Fruit fly (Drosophila melanogaster) whole organism, embryonic: ENCODE data around the gene Mrgn1.

Experiments
- Asciz ChIP-seq: fragments of 200-800 bp; sonication (Bioruptor generic); optimal IDR thresholded peaks from 2 replicates; lab custom pipeline; 2017; ENCODE audit warnings: missing biosample characterization, mild to moderate bottlenecking, missing genetic modification characterization, missing genetic modification reagents
- Atf-2 ChIP-seq: fragments of 200-800 bp; sonication (Bioruptor generic); optimal IDR thresholded peaks from 2 replicates; lab custom pipeline; 2016; ENCODE audit warnings: missing biosample characterization, missing genetic modification characterization
- Atf6 ChIP-seq: fragments of 200-800 bp; sonication (Bioruptor generic); IDR thresholded peaks from 2 replicates; pipeline ENCODE4 v1.3.6; 2022; ENCODE audit warnings: missing biosample characterization, missing genetic modification characterization
- B-H1 ChIP-seq: fragments of 200-800 bp; sonication (Bioruptor generic); IDR thresholded peaks from 3 replicates; pipeline ENCODE4 v1.3.6; 2022; ENCODE audit warnings: missing biosample characterization, missing genetic modification characterization
- BtbVII ChIP-seq: fragments of 200-800 bp; sonication (Bioruptor generic); optimal IDR thresholded peaks from 3 replicates; lab custom pipeline; 2017; ENCODE audit warnings: missing biosample characterization, mild to moderate bottlenecking, missing genetic modification characterization
- CG12155 ChIP-seq: fragments of 200-800 bp; sonication (Bioruptor generic); optimal IDR thresholded peaks from 3 replicates; lab custom pipeline; 2016; ENCODE audit warnings: missing biosample characterization, missing genetic modification characterization
- CG1233 ChIP-seq: fragments of 200-800 bp; sonication (Bioruptor generic); optimal IDR thresholded peaks from 4 replicates; lab custom pipeline; 2018; ENCODE audit warnings: missing biosample characterization, mild to moderate bottlenecking, missing genetic modification characterization
- CG13287 ChIP-seq: fragments of 200-800 bp; sonication (Bioruptor generic); IDR thresholded peaks from 2 replicates; pipeline ENCODE4 v1.3.6; 2022; ENCODE audit warnings: missing biosample characterization, missing genetic modification characterization; ENCODE audit not compliant: partially characterized antibody
- CG13296 ChIP-seq: fragments of 200-800 bp; sonication (Bioruptor generic); optimal IDR thresholded peaks from 3 replicates; lab custom pipeline; 2018; ENCODE audit warnings: missing biosample characterization, mild to moderate bottlenecking, missing genetic modification characterization
- CG13424 ChIP-seq: fragments of 200-800 bp; sonication (Bioruptor generic); optimal IDR thresholded peaks from 2 replicates; lab custom pipeline; 2019; ENCODE audit warnings: missing biosample characterization, mild to moderate bottlenecking, missing genetic modification characterization, moderate library complexity
- CG15269 ChIP-seq: fragments of 200-800 bp; sonication (Bioruptor generic); optimal IDR thresholded peaks from 2 replicates; lab custom pipeline; 2018; ENCODE audit warnings: missing biosample characterization, mild to moderate bottlenecking, missing genetic modification characterization, moderate library complexity
- CG17359 ChIP-seq: fragments of 200-800 bp; sonication (Bioruptor generic); optimal IDR thresholded peaks from 3 replicates; lab custom pipeline; 2018; ENCODE audit warnings: missing biosample characterization, mild to moderate bottlenecking, missing genetic modification characterization, moderate library complexity
- CG17829 ChIP-seq: fragments of 200-800 bp; optimal IDR thresholded peaks from 2 replicates; lab custom pipeline; 2019; ENCODE audit warnings: missing biosample characterization, mild to moderate bottlenecking, missing genetic modification characterization, moderate library complexity
- CG31441 ChIP-seq: fragments of 200-800 bp; sonication (Bioruptor generic); IDR thresholded peaks from 2 replicates; pipeline ENCODE4 v1.3.6; 2022; ENCODE audit warnings: missing biosample characterization, missing genetic modification characterization
- CG3407 ChIP-seq: fragments of 200-800 bp; sonication (Bioruptor generic); optimal IDR thresholded peaks from 2 replicates; lab custom pipeline; 2018; ENCODE audit warnings: missing biosample characterization, mild to moderate bottlenecking, missing genetic modification characterization
- CG4707 ChIP-seq: fragments of 200-800 bp; sonication (Bioruptor generic); optimal IDR thresholded peaks from 2 replicates; lab custom pipeline; 2018; ENCODE audit warnings: missing biosample characterization, mild to moderate bottlenecking, missing genetic modification characterization, moderate library complexity
- CG8290 ChIP-seq, 3 experiments: fragments of 200-800 bp; sonication (Bioruptor generic); optimal IDR thresholded peaks; 2 replicates each; lab custom pipeline; 2016 to 2019; ENCODE audit warnings: missing biosample characterization in 3 of 3, missing genetic modification characterization in 3 of 3, mild to moderate bottlenecking in 2 of 3, moderate library complexity in 1 of 3
- CG8388 ChIP-seq: fragments of 200-800 bp; sonication (Bioruptor generic); optimal IDR thresholded peaks from 2 replicates; lab custom pipeline; 2019; ENCODE audit warnings: missing biosample characterization, mild to moderate bottlenecking, missing genetic modification characterization, moderate library complexity
- CG9609 ChIP-seq: fragments of 200-800 bp; sonication (Bioruptor generic); optimal IDR thresholded peaks from 3 replicates; lab custom pipeline; 2016; ENCODE audit warnings: missing biosample characterization, missing genetic modification characterization
- CG9727 ChIP-seq: fragments of 200-800 bp; sonication (Bioruptor generic); optimal IDR thresholded peaks from 3 replicates; lab custom pipeline; 2017; ENCODE audit warnings: missing biosample characterization, mild to moderate bottlenecking, missing genetic modification characterization
- CoRest ChIP-seq: fragments of 200-800 bp; sonication (Bioruptor generic); optimal IDR thresholded peaks from 3 replicates; lab custom pipeline; 2018; ENCODE audit warnings: missing biosample characterization, mild to moderate bottlenecking, missing genetic modification characterization, moderate library complexity
- Deaf1 ChIP-seq: fragments of 200-800 bp; optimal IDR thresholded peaks from 3 replicates; lab custom pipeline; 2019; ENCODE audit warnings: missing biosample characterization, mild to moderate bottlenecking, missing genetic modification characterization, moderate library complexity
- Dek ChIP-seq: fragments of 200-800 bp; sonication (Bioruptor generic); optimal IDR thresholded peaks from 3 replicates; lab custom pipeline; 2019; ENCODE audit warnings: missing biosample characterization, mild to moderate bottlenecking, missing genetic modification characterization, moderate library complexity
- Doc2 ChIP-seq: fragments of 200-800 bp; sonication (Bioruptor generic); IDR thresholded peaks from 2 replicates; pipeline ENCODE4 v1.3.6; 2022; ENCODE audit warnings: missing biosample characterization, missing genetic modification characterization
- Dp ChIP-seq: fragments of 200-800 bp; sonication (Bioruptor generic); optimal IDR thresholded peaks from 2 replicates; lab custom pipeline; 2018; ENCODE audit warnings: missing biosample characterization, mild to moderate bottlenecking, missing genetic modification characterization, moderate library complexity
- Fer1 ChIP-seq: fragments of 200-800 bp; sonication (Bioruptor generic); optimal IDR thresholded peaks from 2 replicates; lab custom pipeline; 2017; ENCODE audit warnings: missing biosample characterization, mild to moderate bottlenecking, missing genetic modification characterization
- HmgZ ChIP-seq: fragments of 200-800 bp; sonication (Bioruptor generic); optimal IDR thresholded peaks from 2 replicates; lab custom pipeline; 2018; ENCODE audit warnings: missing biosample characterization, mild to moderate bottlenecking, missing genetic modification characterization
- Hr3 ChIP-seq: fragments of 200-800 bp; sonication (Bioruptor generic); optimal IDR thresholded peaks from 3 replicates; lab custom pipeline; 2016; ENCODE audit warnings: missing biosample characterization, missing genetic modification characterization
- Hr78 ChIP-seq, 2 experiments: fragments of 200-800 bp in 1 of 2; fragments of >200 bp in 1 of 2; sonication (Bioruptor generic) in 1 of 2; optimal IDR thresholded peaks; 2 replicates each; lab custom pipeline; 2017 to 2019; ENCODE audit warnings: missing biosample characterization in 2 of 2, missing genetic modification characterization in 2 of 2, mild to moderate bottlenecking in 1 of 2, moderate library complexity in 1 of 2
- Meics ChIP-seq: fragments of 200-800 bp; sonication (Bioruptor generic); optimal IDR thresholded peaks from 2 replicates; lab custom pipeline; 2017; ENCODE audit warnings: missing biosample characterization, mild to moderate bottlenecking, missing genetic modification characterization
- Oli ChIP-seq: fragments of 200-800 bp; sonication (Bioruptor generic); optimal IDR thresholded peaks from 2 replicates; lab custom pipeline; 2018; ENCODE audit warnings: missing biosample characterization, mild to moderate bottlenecking, missing genetic modification characterization, moderate library complexity
- Six4 ChIP-seq: fragments of 200-800 bp; sonication (Bioruptor generic); optimal IDR thresholded peaks from 2 replicates; lab custom pipeline; 2016; ENCODE audit warnings: missing biosample characterization, missing genetic modification characterization
- Ssrp ChIP-seq: fragments of 200-800 bp; sonication (Bioruptor generic); optimal IDR thresholded peaks from 2 replicates; lab custom pipeline; 2018; ENCODE audit warnings: missing biosample characterization, mild to moderate bottlenecking, missing genetic modification characterization, moderate library complexity
- Stat92E ChIP-seq, 3 experiments: fragments of >200 bp in 2 of 3; fragments of 200-800 bp in 1 of 3; sonication (Bioruptor generic) in 1 of 3; optimal IDR thresholded peaks; 2 replicates each; lab custom pipeline; 2017 to 2019; ENCODE audit warnings: missing biosample characterization in 3 of 3, missing genetic modification characterization in 3 of 3, mild to moderate bottlenecking in 1 of 3, moderate library complexity in 1 of 3
- Trl ChIP-seq, 3 experiments: fragments of >200 bp in 2 of 3; fragments of 200-800 bp in 1 of 3; sonication (Bioruptor generic) in 1 of 3; optimal IDR thresholded peaks; 2 replicates in 1 of 3; 3 replicates in 2 of 3; lab custom pipeline; 2016 to 2017; ENCODE audit warnings: missing biosample characterization in 1 of 3, missing genetic modification characterization in 1 of 3
- Xbp1 ChIP-seq: fragments of 200-800 bp; sonication (Bioruptor generic); optimal IDR thresholded peaks from 3 replicates; lab custom pipeline; 2016; ENCODE audit warnings: missing biosample characterization, mild to moderate bottlenecking, missing genetic modification characterization
- ash1 ChIP-seq: fragments of 200-800 bp; sonication (Bioruptor generic); optimal IDR thresholded peaks from 2 replicates; lab custom pipeline; 2018; ENCODE audit warnings: missing biosample characterization, mild to moderate bottlenecking, missing genetic modification characterization
- az2 ChIP-seq: fragments of 200-800 bp; sonication (Bioruptor generic); optimal IDR thresholded peaks from 3 replicates; lab custom pipeline; 2016; ENCODE audit warnings: missing biosample characterization, missing genetic modification characterization
- bsh ChIP-seq, 2 experiments: fragments of 200-800 bp; sonication (Bioruptor generic); optimal IDR thresholded peaks; 2 replicates each; lab custom pipeline; 2017 to 2018; ENCODE audit warnings: mild to moderate bottlenecking in 2 of 2, missing biosample characterization in 2 of 2, missing genetic modification characterization in 2 of 2, moderate library complexity in 1 of 2
- dmrt99B ChIP-seq: fragments of 200-800 bp; sonication (Bioruptor generic); optimal IDR thresholded peaks from 2 replicates; lab custom pipeline; 2018; ENCODE audit warnings: missing biosample characterization, mild to moderate bottlenecking, missing genetic modification characterization, moderate library complexity
- eyg ChIP-seq: fragments of 200-800 bp; sonication (Bioruptor generic); optimal IDR thresholded peaks from 3 replicates; lab custom pipeline; 2016; ENCODE audit warnings: missing biosample characterization, missing genetic modification characterization
- lov ChIP-seq, 2 experiments: fragments of 200-800 bp in 1 of 2; fragments of >200 bp in 1 of 2; sonication (Bioruptor generic) in 1 of 2; IDR thresholded peaks in 1 of 2; optimal IDR thresholded peaks in 1 of 2; 2 replicates in 1 of 2; 3 replicates in 1 of 2; pipeline versions ENCODE4 v1.3.6 to Lab custom; 2017 to 2022; ENCODE audit warnings: missing biosample characterization in 1 of 2, missing genetic modification characterization in 1 of 2
- prd ChIP-seq, 3 experiments: fragments of >200 bp in 2 of 3; fragments of 200-800 bp in 1 of 3; sonication (Bioruptor generic) in 1 of 3; optimal IDR thresholded peaks in 2 of 3; IDR thresholded peaks in 1 of 3; 2 replicates in 2 of 3; 3 replicates in 1 of 3; pipeline versions ENCODE4 v1.3.6 to Lab custom; 2017 to 2022; ENCODE audit warnings: missing biosample characterization in 1 of 3, missing genetic modification characterization in 1 of 3
- tgo ChIP-seq: fragments of 200-800 bp; sonication (Bioruptor generic); IDR thresholded peaks from 3 replicates; pipeline ENCODE4 v1.3.6; 2022; ENCODE audit warnings: missing biosample characterization, missing genetic modification characterization
- unpg ChIP-seq: fragments of 200-800 bp; sonication (Bioruptor generic); optimal IDR thresholded peaks from 3 replicates; lab custom pipeline; 2018; ENCODE audit warnings: missing biosample characterization, mild to moderate bottlenecking, missing genetic modification characterization, moderate library complexity
- yki ChIP-seq: fragments of >200 bp; optimal IDR thresholded peaks from 3 replicates; lab custom pipeline; 2018

Gene Mrgn1

DNA sequence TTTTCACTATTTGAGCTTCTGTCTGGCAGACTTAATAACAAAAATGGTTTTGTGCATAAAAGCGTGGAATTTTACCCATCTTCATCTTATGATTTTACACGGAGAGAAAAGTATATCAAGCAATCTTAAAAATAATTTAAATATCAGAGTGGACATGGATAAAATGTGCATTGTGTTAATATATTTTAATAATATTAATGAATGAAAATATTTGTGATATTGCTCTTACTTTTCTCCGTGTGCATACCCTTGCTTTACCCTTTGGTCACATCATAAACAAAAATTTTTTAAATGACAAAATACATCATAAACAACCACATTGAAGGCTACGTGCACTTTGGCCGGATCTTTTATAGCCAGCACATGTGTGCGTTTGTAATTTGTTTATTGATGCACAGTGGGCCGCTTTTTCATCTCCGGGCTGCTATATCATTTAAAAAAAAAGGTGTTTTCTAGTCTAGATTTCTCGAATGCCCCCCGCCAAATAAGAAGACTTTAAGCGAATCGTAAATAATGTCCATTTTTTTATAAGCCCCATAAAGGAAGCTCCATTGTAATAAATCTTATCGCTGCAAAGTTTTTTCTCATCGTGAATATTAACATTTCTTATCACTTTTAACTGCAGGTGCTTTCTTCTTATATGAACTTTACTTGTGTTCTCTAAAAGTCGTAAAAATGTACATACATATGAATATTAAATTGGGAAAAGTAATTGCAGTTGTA lies 42.8 kb upstream of the Mrgn1 start (continued):
- TF ChIP-seq Doc2 (GFP tag; lab: Robert Waterston, UW) = no peak
- peak; percentile 60 for TF ChIP-seq CG13424 (tag; lab: Kevin White, UChicago)
- TF ChIP-seq dmrt99B (tag; lab: Kevin White, UChicago) = peak; percentile 70
- no peak for TF ChIP-seq CG8290 (GFP tag; optimal IDR thresholded peaks at IDR 0.05; lab: Kevin White, UChicago)
- TF ChIP-seq CG8290 (tag; optimal IDR thresholded peaks at IDR 0.05; lab: Kevin White, UChicago) = peak in 1 of 2 experiments; percentile 30
- peak; percentile 1 for TF ChIP-seq CG9609 (GFP tag; lab: Kevin White, UChicago)
- no peak for TF ChIP-seq ash1 (GFP tag; lab: Kevin White, UChicago)
- TF ChIP-seq CG1233 (GFP tag; lab: Kevin White, UChicago) = peak; percentile 27
- peak; percentile 3 for TF ChIP-seq Dek (tag; lab: Kevin White, UChicago)
- TF ChIP-seq Hr3 (GFP tag; lab: Kevin White, UChicago) = no peak
- TF ChIP-seq CG17829 (tag; lab: Kevin White, UChicago) = peak; percentile 42
- no peak for TF ChIP-seq prd (optimal IDR thresholded peaks at IDR 0.05; lab: Kevin White, UChicago)
- TF ChIP-seq prd (GFP tag; IDR thresholded peaks at IDR 0.05; lab: Robert Waterston, UW) = peak; percentile 61
- peak; percentile 45 for TF ChIP-seq Fer1 (GFP tag; lab: Kevin White, UChicago)
- peak; percentile 44; the same call in 1 of the 3 replicates for TF ChIP-seq B-H1 (GFP tag; lab: Robert Waterston, UW)
- peak; percentile 47 for TF ChIP-seq Ssrp (tag; lab: Kevin White, UChicago)
- no peak for TF ChIP-seq CG3407 (GFP tag; lab: Kevin White, UChicago)
- no peak for TF ChIP-seq CG13287 (GFP tag; lab: Robert Waterston, UW)
- peak in 1 of 2 experiments; percentile 8 for TF ChIP-seq Hr78 (GFP tag; optimal IDR thresholded peaks at IDR 0.05; lab: Kevin White, UChicago)
- TF ChIP-seq tgo (GFP tag; lab: Robert Waterston, UW) = peak; percentile 56; the same call in 2 of the 3 replicates
- peak; percentile 34; the same call in 1 of the 2 replicates for TF ChIP-seq Atf6 (GFP tag; lab: Robert Waterston, UW)
- TF ChIP-seq CG8388 (GFP tag; lab: Kevin White, UChicago) = peak; percentile 54
- peak; percentile 47 for TF ChIP-seq az2 (GFP tag; lab: Kevin White, UChicago)
- TF ChIP-seq Xbp1 (GFP tag; lab: Kevin White, UChicago) = peak; percentile 58
- peak; percentile 44 for TF ChIP-seq CG31441 (GFP tag; lab: Robert Waterston, UW)
- peak; percentile 27 for TF ChIP-seq CG9727
- TF ChIP-seq yki (lab: Kevin White, UChicago) = no peak
- TF ChIP-seq unpg (GFP tag; lab: Kevin White, UChicago) = peak; percentile 62
- TF ChIP-seq Dp = no peak
- peak; percentile 8 for TF ChIP-seq HmgZ (tag; lab: Kevin White, UChicago)
- TF ChIP-seq Trl (optimal IDR thresholded peaks at IDR 0.05; lab: Kevin White, UChicago) = no peak
- TF ChIP-seq Trl (GFP tag; optimal IDR thresholded peaks at IDR 0.05; lab: Kevin White, UChicago) = peak; percentile 5
- TF ChIP-seq CoRest (tag; lab: Kevin White, UChicago) = peak; percentile 48
- peak in 1 of 2 experiments; percentile 65 for TF ChIP-seq bsh (GFP tag; optimal IDR thresholded peaks at IDR 0.05; lab: Kevin White, UChicago)
- TF ChIP-seq BtbVII (GFP tag; lab: Kevin White, UChicago) = peak; percentile 40
- TF ChIP-seq CG15269 (tag; lab: Kevin White, UChicago) = peak; percentile 72
- peak; percentile 19 for TF ChIP-seq Atf-2
- TF ChIP-seq CG13296 (GFP tag; lab: Kevin White, UChicago) = peak; percentile 39
- TF ChIP-seq CG12155 = peak; percentile 2
- peak; percentile 37 for TF ChIP-seq CG4707
- no peak for TF ChIP-seq Stat92E (GFP tag; optimal IDR thresholded peaks at IDR 0.05; lab: Kevin White, UChicago)
- TF ChIP-seq Asciz (GFP tag; lab: Kevin White, UChicago) = no peak
- TF ChIP-seq Oli = peak; percentile 38
- peak; percentile 8 for TF ChIP-seq Deaf1 (tag; lab: Kevin White, UChicago)
- TF ChIP-seq eyg = no peak
- no peak for TF ChIP-seq Meics (GFP tag; lab: Kevin White, UChicago)
- peak; percentile 76 for TF ChIP-seq CG17359 (tag; lab: Kevin White, UChicago)
- TF ChIP-seq lov (optimal IDR thresholded peaks at IDR 0.05; lab: Kevin White, UChicago) = no peak
- 0 out of 3 replicates have a peak, but pooled peaks have one; percentile 6 for TF ChIP-seq lov (GFP tag; IDR thresholded peaks at IDR 0.05; lab: Robert Waterston, UW)
- TF ChIP-seq Six4 = no peak
